Fruit fly (Drosophila melanogaster) whole organism, embryonic: ENCODE measurements around the gene Trm7-34.
A peak's percentile ranks its signal among the peaks of the same experiment; 100 is the strongest.

Experiments
- CG10462 ChIP-seq: fragments of 200-800 bp; sonication (Bioruptor generic); optimal IDR thresholded peaks from 2 replicates; lab custom pipeline; 2016; ENCODE audit warnings: missing biosample characterization, missing genetic modification characterization
- CG10979 ChIP-seq: fragments of 200-800 bp; sonication (Bioruptor generic); optimal IDR thresholded peaks from 2 replicates; lab custom pipeline; 2018; ENCODE audit warnings: missing biosample characterization, mild to moderate bottlenecking, missing genetic modification characterization, moderate library complexity
- CG11085 ChIP-seq: fragments of 200-800 bp; sonication (Bioruptor generic); IDR thresholded peaks from 2 replicates; pipeline ENCODE4 v1.3.6; 2022; ENCODE audit warnings: missing biosample characterization, missing genetic modification characterization
- CG11723 ChIP-seq: fragments of 200-800 bp; sonication (Bioruptor generic); optimal IDR thresholded peaks from 2 replicates; lab custom pipeline; 2017; ENCODE audit warnings: missing biosample characterization, mild to moderate bottlenecking, missing genetic modification characterization
- CG12391 ChIP-seq: fragments of 200-800 bp; sonication (Bioruptor generic); optimal IDR thresholded peaks from 3 replicates; lab custom pipeline; 2018; ENCODE audit warnings: missing biosample characterization, mild to moderate bottlenecking, missing genetic modification characterization, moderate library complexity
- CG17802 ChIP-seq: fragments of 200-800 bp; sonication (Bioruptor generic); optimal IDR thresholded peaks from 2 replicates; lab custom pipeline; 2018; ENCODE audit warnings: missing biosample characterization, mild to moderate bottlenecking, missing genetic modification characterization, moderate library complexity
- CG31441 ChIP-seq: fragments of 200-800 bp; sonication (Bioruptor generic); IDR thresholded peaks from 2 replicates; pipeline ENCODE4 v1.3.6; 2022; ENCODE audit warnings: missing biosample characterization, missing genetic modification characterization
- CG3281 ChIP-seq: fragments of 200-800 bp; sonication (Bioruptor generic); optimal IDR thresholded peaks from 3 replicates; lab custom pipeline; 2017; ENCODE audit warnings: missing biosample characterization, mild to moderate bottlenecking, missing genetic modification characterization
- CG33213 ChIP-seq: fragments of 200-800 bp; sonication (Bioruptor generic); optimal IDR thresholded peaks from 3 replicates; lab custom pipeline; 2016; ENCODE audit warnings: missing biosample characterization, missing genetic modification characterization
- CG3726 ChIP-seq: fragments of 200-800 bp; sonication (Bioruptor generic); IDR thresholded peaks from 3 replicates; pipeline ENCODE4, ENCODE4 v1.3.6; 2022; ENCODE audit warnings: missing biosample characterization, missing genetic modification characterization
- CG4404 ChIP-seq: fragments of 200-800 bp; sonication (Bioruptor generic); IDR thresholded peaks from 2 replicates; pipeline ENCODE4 v1.3.6; 2022; ENCODE audit warnings: missing biosample characterization, missing genetic modification characterization
- CG4424 ChIP-seq: fragments of 200-800 bp; sonication (Bioruptor generic); optimal IDR thresholded peaks from 3 replicates; lab custom pipeline; 2016; ENCODE audit warnings: missing biosample characterization, missing genetic modification characterization
- CG4820 ChIP-seq: fragments of 200-800 bp; sonication (Bioruptor generic); optimal IDR thresholded peaks from 3 replicates; lab custom pipeline; 2016; ENCODE audit warnings: missing biosample characterization, missing genetic modification characterization
- CG6689 ChIP-seq: fragments of 200-800 bp; sonication (Bioruptor generic); IDR thresholded peaks from 2 replicates; pipeline ENCODE4 v1.3.6; 2022; ENCODE audit warnings: missing biosample characterization, missing genetic modification characterization
- CG7556 ChIP-seq: fragments of 200-800 bp; sonication (Bioruptor generic); optimal IDR thresholded peaks from 2 replicates; lab custom pipeline; 2017; ENCODE audit warnings: missing biosample characterization, mild to moderate bottlenecking, missing genetic modification characterization
- CG9932 ChIP-seq: fragments of 200-800 bp; sonication (Bioruptor generic); IDR thresholded peaks from 2 replicates; pipeline ENCODE4 v1.3.6; 2022; ENCODE audit warnings: missing biosample characterization, missing genetic modification characterization
- E2f1 ChIP-seq: fragments of 200-800 bp; sonication (Bioruptor generic); IDR thresholded peaks from 2 replicates; pipeline ENCODE4 v1.3.6; 2022; ENCODE audit warnings: missing biosample characterization, missing genetic modification characterization
- Fer2 ChIP-seq: fragments of 200-800 bp; sonication (Bioruptor generic); optimal IDR thresholded peaks from 2 replicates; lab custom pipeline; 2018; ENCODE audit warnings: missing biosample characterization, mild to moderate bottlenecking, missing genetic modification characterization, moderate library complexity
- HLH3B ChIP-seq: fragments of 200-800 bp; sonication (Bioruptor generic); IDR thresholded peaks from 2 replicates; pipeline ENCODE4 v1.3.6; 2022; ENCODE audit warnings: missing biosample characterization, missing genetic modification characterization
- HLH4C ChIP-seq: fragments of 200-800 bp; sonication (Bioruptor generic); IDR thresholded peaks from 3 replicates; pipeline ENCODE4 v1.3.6; 2022; ENCODE audit warnings: missing biosample characterization, missing genetic modification characterization; ENCODE audit not compliant: partially characterized antibody
- Hand ChIP-seq: fragments of 200-800 bp; sonication (Bioruptor generic); optimal IDR thresholded peaks from 2 replicates; lab custom pipeline; 2017; ENCODE audit warnings: mild to moderate bottlenecking, missing biosample characterization, missing genetic modification reagents, missing genetic modification characterization
- Hr51 ChIP-seq, 2 experiments: fragments of 200-800 bp; sonication (Bioruptor generic); optimal IDR thresholded peaks; 2 replicates in 1 of 2; 3 replicates in 1 of 2; lab custom pipeline; 2016 to 2018; ENCODE audit warnings: missing biosample characterization in 2 of 2, missing genetic modification characterization in 2 of 2, mild to moderate bottlenecking in 1 of 2, moderate library complexity in 1 of 2
- Mad ChIP-seq: fragments of 200-800 bp; sonication (Bioruptor generic); optimal IDR thresholded peaks from 2 replicates; lab custom pipeline; 2016; ENCODE audit warnings: missing biosample characterization, missing genetic modification characterization
- Med ChIP-seq: fragments of 200-800 bp; sonication (Bioruptor generic); peaks from one replicate; lab custom pipeline; 2016; ENCODE audit warnings: missing biosample characterization, missing genetic modification characterization, mild to moderate bottlenecking, inconsistent platforms, moderate library complexity
- NC2β ChIP-seq: fragments of 200-800 bp; sonication (Bioruptor generic); optimal IDR thresholded peaks from 2 replicates; lab custom pipeline; 2016; ENCODE audit warnings: missing biosample characterization, missing genetic modification characterization
- NK7.1 ChIP-seq: fragments of 200-800 bp; sonication (Bioruptor generic); optimal IDR thresholded peaks from 3 replicates; lab custom pipeline; 2016; ENCODE audit warnings: missing biosample characterization, missing genetic modification characterization
- NfI ChIP-seq: fragments of 200-800 bp; sonication (Bioruptor generic); optimal IDR thresholded peaks from 3 replicates; lab custom pipeline; 2018; ENCODE audit warnings: missing biosample characterization, mild to moderate bottlenecking, missing genetic modification characterization, moderate library complexity
- Pdp1 ChIP-seq, 2 experiments: fragments of 200-800 bp; sonication (Bioruptor generic); optimal IDR thresholded peaks; 3 replicates each; lab custom pipeline; 2016; ENCODE audit warnings: missing biosample characterization in 2 of 2, missing genetic modification characterization in 2 of 2, mild to moderate bottlenecking in 1 of 2, moderate library complexity in 1 of 2
- Ptx1 ChIP-seq: fragments of 200-800 bp; sonication (Bioruptor generic); IDR thresholded peaks from 2 replicates; pipeline ENCODE4 v1.3.6; 2022; ENCODE audit warnings: missing biosample characterization, missing genetic modification characterization
- Ravus ChIP-seq: fragments of 200-800 bp; sonication (Bioruptor generic); IDR thresholded peaks from 2 replicates; pipeline ENCODE4 v1.3.6; 2022; ENCODE audit warnings: missing biosample characterization, missing genetic modification characterization
- Spps ChIP-seq: fragments of 200-800 bp; sonication (Bioruptor generic); optimal IDR thresholded peaks from 2 replicates; lab custom pipeline; 2018; ENCODE audit warnings: missing biosample characterization, mild to moderate bottlenecking, missing genetic modification characterization
- Sry-β ChIP-seq: fragments of 200-800 bp; sonication (Bioruptor generic); optimal IDR thresholded peaks from 2 replicates; lab custom pipeline; 2018; ENCODE audit warnings: missing biosample characterization, mild to moderate bottlenecking, missing genetic modification characterization, moderate library complexity
- Xrp1 ChIP-seq: fragments of 200-800 bp; sonication (Bioruptor generic); IDR thresholded peaks from 2 replicates; pipeline ENCODE4 v1.3.6; 2022; ENCODE audit warnings: missing biosample characterization, missing genetic modification characterization
- ab ChIP-seq: fragments of 200-800 bp; sonication (Bioruptor generic); optimal IDR thresholded peaks from 2 replicates; lab custom pipeline; 2016; ENCODE audit warnings: missing biosample characterization, missing genetic modification characterization
- ase ChIP-seq: fragments of 200-800 bp; sonication (Bioruptor generic); IDR thresholded peaks from 3 replicates; pipeline ENCODE4 v1.3.6; 2022; ENCODE audit warnings: missing biosample characterization, missing genetic modification characterization
- bab2 ChIP-seq: fragments of 200-800 bp; sonication (Bioruptor generic); optimal IDR thresholded peaks from 2 replicates; lab custom pipeline; 2016; ENCODE audit warnings: missing biosample characterization, missing genetic modification characterization
- bsh ChIP-seq, 2 experiments: fragments of 200-800 bp; sonication (Bioruptor generic); optimal IDR thresholded peaks; 2 replicates each; lab custom pipeline; 2017 to 2018; ENCODE audit warnings: mild to moderate bottlenecking in 2 of 2, missing biosample characterization in 2 of 2, missing genetic modification characterization in 2 of 2, moderate library complexity in 1 of 2
- cad ChIP-seq: fragments of >200 bp; optimal IDR thresholded peaks from 2 replicates; lab custom pipeline; 2017; ENCODE audit warnings: missing biosample characterization, missing genetic modification characterization
- da ChIP-seq: fragments of 200-800 bp; sonication (Bioruptor generic); optimal IDR thresholded peaks from 2 replicates; lab custom pipeline; 2016; ENCODE audit warnings: missing biosample characterization, missing genetic modification characterization
- kah ChIP-seq: fragments of 200-800 bp; sonication (Bioruptor generic); optimal IDR thresholded peaks from 2 replicates; lab custom pipeline; 2018; ENCODE audit warnings: missing biosample characterization, mild to moderate bottlenecking, missing genetic modification characterization
- lmd ChIP-seq: fragments of 200-800 bp; sonication (Bioruptor generic); IDR thresholded peaks from 2 replicates; pipeline ENCODE4 v1.3.6; 2022; ENCODE audit warnings: missing biosample characterization, missing genetic modification characterization
- mam ChIP-seq: fragments of 200-800 bp; sonication (Bioruptor generic); optimal IDR thresholded peaks from 3 replicates; lab custom pipeline; 2016; ENCODE audit warnings: missing biosample characterization, missing genetic modification characterization
- odd ChIP-seq: fragments of 200-800 bp; sonication (Bioruptor generic); optimal IDR thresholded peaks from 2 replicates; lab custom pipeline; 2017; ENCODE audit warnings: missing biosample characterization, mild to moderate bottlenecking, missing genetic modification characterization
- peb ChIP-seq: fragments of 200-800 bp; sonication (Bioruptor generic); IDR thresholded peaks from 2 replicates; pipeline ENCODE4 v1.3.6; 2022; ENCODE audit warnings: missing biosample characterization, missing genetic modification characterization
- pho ChIP-seq: fragments of 200-800 bp; sonication (Bioruptor generic); optimal IDR thresholded peaks from 2 replicates; lab custom pipeline; 2016; ENCODE audit warnings: missing biosample characterization, missing genetic modification characterization
- salm ChIP-seq: fragments of 200-800 bp; sonication (Bioruptor generic); optimal IDR thresholded peaks from 2 replicates; lab custom pipeline; 2018; ENCODE audit warnings: missing biosample characterization, mild to moderate bottlenecking, missing genetic modification characterization
- sc ChIP-seq, 3 experiments: fragments of >200 bp in 2 of 3; fragments of 200-800 bp in 1 of 3; sonication (Bioruptor generic) in 1 of 3; optimal IDR thresholded peaks; 2 replicates in 2 of 3; 3 replicates in 1 of 3; lab custom pipeline; 2017; ENCODE audit warnings: mild to moderate bottlenecking in 1 of 3, missing biosample characterization in 1 of 3, missing genetic modification characterization in 1 of 3, missing genetic modification reagents in 1 of 3
- sna ChIP-seq: fragments of 200-800 bp; sonication (Bioruptor generic); IDR thresholded peaks from 2 replicates; pipeline ENCODE4 v1.3.6; 2022; ENCODE audit warnings: missing biosample characterization, missing genetic modification characterization; ENCODE audit not compliant: partially characterized antibody
- tna ChIP-seq: fragments of 200-800 bp; sonication (Bioruptor generic); IDR thresholded peaks from 2 replicates; pipeline ENCODE4 v1.3.6; 2022; ENCODE audit warnings: missing biosample characterization, missing genetic modification characterization; ENCODE audit not compliant: partially characterized antibody
- wor ChIP-seq: fragments of 200-800 bp; sonication (Bioruptor generic); IDR thresholded peaks from 2 replicates; pipeline ENCODE4 v1.3.6; 2022; ENCODE audit warnings: missing biosample characterization, missing genetic modification characterization

Trm7-34 gene

dm6 chr3R:21138220-21138754, 4.6 kb upstream of the Trm7-34 start, which contains the start of gene meigo (continued):
- TF ChIP-seq salm (tag; lab: Kevin White, UChicago) = peak; percentile 38
- TF ChIP-seq NK7.1 (GFP tag; lab: Kevin White, UChicago) = peak; percentile 36
- TF ChIP-seq CG6689 (GFP tag; lab: Robert Waterston, UW) = peak; percentile 60; the same call in 1 of the 2 replicates
- peak; percentile 73 for TF ChIP-seq CG9932 (GFP tag; lab: Robert Waterston, UW)
- peak; percentile 57 for TF ChIP-seq CG4424
- 0 out of 2 replicates have a peak, but pooled peaks have one; percentile 49 for TF ChIP-seq sna (GFP tag; lab: Robert Waterston, UW)
- TF ChIP-seq bab2 = peak; percentile 33
- peak; percentile 67 for TF ChIP-seq mam (GFP tag; lab: Kevin White, UChicago)
- TF ChIP-seq Mad (GFP tag; lab: Kevin White, UChicago) = peak; percentile 69
- TF ChIP-seq CG11085 = 0 out of 2 replicates have a peak, but pooled peaks have one; percentile 19
- TF ChIP-seq lmd = peak; percentile 76
- TF ChIP-seq NfI (GFP tag; lab: Kevin White, UChicago) = peak; percentile 70
- TF ChIP-seq CG3726 (GFP tag; lab: Robert Waterston, UW) = no peak
- no peak for TF ChIP-seq tna (GFP tag; lab: Robert Waterston, UW)
- peak in 1 of 2 experiments; percentile 67 for TF ChIP-seq bsh (GFP tag; optimal IDR thresholded peaks at IDR 0.05; lab: Kevin White, UChicago)
- peak; percentile 62 for TF ChIP-seq Fer2 (tag; lab: Kevin White, UChicago)
- TF ChIP-seq Spps = peak; percentile 4
- TF ChIP-seq Sry-β = peak; percentile 99
- peak; percentile 60 for TF ChIP-seq CG10979
- peak in 1 of 2 experiments; percentile 52 for TF ChIP-seq Hr51 (GFP tag; optimal IDR thresholded peaks at IDR 0.05; lab: Kevin White, UChicago)
- TF ChIP-seq CG4404 (GFP tag; lab: Robert Waterston, UW) = peak; percentile 41; the same call in 1 of the 2 replicates
- TF ChIP-seq cad (GFP tag; lab: Kevin White, UChicago) = no peak
- TF ChIP-seq CG12391 (tag; lab: Kevin White, UChicago) = peak; percentile 86
- TF ChIP-seq NC2β (GFP tag; lab: Kevin White, UChicago) = peak; percentile 36
- TF ChIP-seq CG7556 (GFP tag; lab: Kevin White, UChicago) = peak; percentile 62
- TF ChIP-seq E2f1 (GFP tag; lab: Robert Waterston, UW) = 0 out of 2 replicates have a peak, but pooled peaks have one; percentile 27
- TF ChIP-seq ase (GFP tag; lab: Robert Waterston, UW) = no peak
- TF ChIP-seq pho (GFP tag; lab: Kevin White, UChicago) = peak; percentile 76
- TF ChIP-seq HLH3B (GFP tag; lab: Robert Waterston, UW) = peak; percentile 47; the same call in 1 of the 2 replicates
- peak in 1 of 2 experiments; percentile 65 for TF ChIP-seq Pdp1 (GFP tag; optimal IDR thresholded peaks at IDR 0.05; lab: Kevin White, UChicago)
- peak; percentile 42 for TF ChIP-seq CG4820 (GFP tag; lab: Kevin White, UChicago)
- no peak for TF ChIP-seq CG11723
- TF ChIP-seq CG3281 = peak; percentile 84
- peak; percentile 18 for TF ChIP-seq CG33213 (GFP tag; lab: Kevin White, UChicago)
- peak; percentile 38 for TF ChIP-seq da (GFP tag; lab: Kevin White, UChicago)
- TF ChIP-seq sc (optimal IDR thresholded peaks at IDR 0.05; lab: Kevin White, UChicago) = no peak
- TF ChIP-seq sc (GFP tag; optimal IDR thresholded peaks at IDR 0.05; lab: Kevin White, UChicago) = no peak
- TF ChIP-seq Xrp1 (GFP tag; lab: Robert Waterston, UW) = peak; percentile 78
- no peak for TF ChIP-seq CG17802 (tag; lab: Kevin White, UChicago)
- TF ChIP-seq Ptx1 (GFP tag; lab: Robert Waterston, UW) = peak; percentile 77

- peak; percentile 39 for TF ChIP-seq CG10979
- peak; percentile 33 for TF ChIP-seq Med
- no peak for TF ChIP-seq Ravus (GFP tag; lab: Robert Waterston, UW)
- 0 out of 3 replicates have a peak, but pooled peaks have one; percentile 47 for TF ChIP-seq HLH4C (GFP tag; lab: Robert Waterston, UW)
- TF ChIP-seq Xrp1 (GFP tag; lab: Robert Waterston, UW) = no peak
- no peak for TF ChIP-seq odd (GFP tag; lab: Kevin White, UChicago)
- TF ChIP-seq wor = no peak
- TF ChIP-seq ab = no peak
- TF ChIP-seq peb (GFP tag; lab: Robert Waterston, UW) = no peak
- no peak for TF ChIP-seq Hand
- no peak for TF ChIP-seq CG31441 (GFP tag; lab: Robert Waterston, UW)
- no peak for TF ChIP-seq kah (GFP tag; lab: Kevin White, UChicago)
- TF ChIP-seq CG10462 = no peak
Observed at dm6 chr3R:21133951-21134350, 270 bp upstream of the Trm7-34 start, which contains the start of gene Usp8. Usp8 (plus strand) TSS chr3R:21134262.
